Fruit fly (Drosophila melanogaster) whole organism, embryonic: ENCODE results near the gene CG33181.

Experiments used
- BtbVII ChIP-seq: fragments of 200-800 bp; sonication (Bioruptor generic); optimal IDR thresholded peaks from 3 replicates; lab custom pipeline; 2017; ENCODE audit warnings: missing biosample characterization, mild to moderate bottlenecking, missing genetic modification characterization
- CG10366 ChIP-seq: fragments of 200-800 bp; sonication (Bioruptor generic); IDR thresholded peaks from 2 replicates; pipeline ENCODE4 v1.3.6; 2022; ENCODE audit warnings: missing biosample characterization, missing genetic modification characterization
- CG12236 ChIP-seq: fragments of 200-800 bp; sonication (Bioruptor generic); optimal IDR thresholded peaks from 2 replicates; lab custom pipeline; 2016; ENCODE audit warnings: missing biosample characterization, missing genetic modification characterization
- CG1233 ChIP-seq: fragments of 200-800 bp; sonication (Bioruptor generic); optimal IDR thresholded peaks from 4 replicates; lab custom pipeline; 2018; ENCODE audit warnings: missing biosample characterization, mild to moderate bottlenecking, missing genetic modification characterization
- CG12769 ChIP-seq: fragments of 200-800 bp; sonication (Bioruptor generic); optimal IDR thresholded peaks from 2 replicates; lab custom pipeline; 2019; ENCODE audit warnings: missing biosample characterization, mild to moderate bottlenecking, missing genetic modification characterization, moderate library complexity
- CG14014 ChIP-seq: fragments of 200-800 bp; sonication (Bioruptor generic); IDR thresholded peaks from 2 replicates; pipeline ENCODE4 v1.3.6; 2022; ENCODE audit warnings: missing biosample characterization, missing genetic modification characterization
- CG14860 ChIP-seq: fragments of 200-800 bp; sonication (Bioruptor generic); IDR thresholded peaks from 3 replicates; pipeline ENCODE4 v1.3.6; 2022; ENCODE audit warnings: missing biosample characterization, missing genetic modification characterization; ENCODE audit not compliant: partially characterized antibody
- CG15696 ChIP-seq: fragments of 200-800 bp; sonication (Bioruptor generic); optimal IDR thresholded peaks from 2 replicates; lab custom pipeline; 2019; ENCODE audit warnings: missing biosample characterization, mild to moderate bottlenecking, missing genetic modification characterization, moderate library complexity
- CG17385 ChIP-seq: fragments of 200-800 bp; sonication (Bioruptor generic); optimal IDR thresholded peaks from 3 replicates; lab custom pipeline; 2018; ENCODE audit warnings: missing biosample characterization, mild to moderate bottlenecking, missing genetic modification characterization
- CG17829 ChIP-seq: fragments of 200-800 bp; optimal IDR thresholded peaks from 2 replicates; lab custom pipeline; 2019; ENCODE audit warnings: missing biosample characterization, mild to moderate bottlenecking, missing genetic modification characterization, moderate library complexity
- CG2889 ChIP-seq: fragments of 200-800 bp; sonication (Bioruptor generic); IDR thresholded peaks from 3 replicates; pipeline ENCODE4 v1.3.6; 2022; ENCODE audit warnings: missing biosample characterization, missing genetic modification characterization
- CG31224 ChIP-seq: fragments of 200-800 bp; sonication (Bioruptor generic); IDR thresholded peaks from 2 replicates; pipeline ENCODE4 v1.3.6; 2022; ENCODE audit warnings: missing biosample characterization, missing genetic modification characterization
- CG3847 ChIP-seq: fragments of 200-800 bp; sonication (Bioruptor generic); IDR thresholded peaks from 2 replicates; pipeline ENCODE4 v1.3.6; 2022; ENCODE audit warnings: missing biosample characterization, missing genetic modification characterization
- CG6813 ChIP-seq: fragments of 200-800 bp; sonication (Bioruptor generic); optimal IDR thresholded peaks from 2 replicates; lab custom pipeline; 2017; ENCODE audit warnings: missing biosample characterization, missing genetic modification characterization, mild to moderate bottlenecking, moderate library complexity, missing genetic modification reagents
- CG7357 ChIP-seq: fragments of 200-800 bp; sonication (Bioruptor generic); IDR thresholded peaks from 3 replicates; pipeline ENCODE4 v1.3.6; 2022; ENCODE audit warnings: missing biosample characterization, missing genetic modification characterization
- CHES-1-like ChIP-seq: fragments of 200-800 bp; sonication (Bioruptor generic); optimal IDR thresholded peaks from 2 replicates; lab custom pipeline; 2016; ENCODE audit warnings: missing biosample characterization, missing genetic modification characterization
- E2f2 ChIP-seq: fragments of 200-800 bp; sonication (Bioruptor generic); IDR thresholded peaks from 2 replicates; pipeline ENCODE4 v1.3.6; 2022; ENCODE audit warnings: missing biosample characterization, missing genetic modification characterization
- Fer1 ChIP-seq: fragments of 200-800 bp; sonication (Bioruptor generic); optimal IDR thresholded peaks from 2 replicates; lab custom pipeline; 2017; ENCODE audit warnings: missing biosample characterization, mild to moderate bottlenecking, missing genetic modification characterization
- Fer2 ChIP-seq: fragments of 200-800 bp; sonication (Bioruptor generic); optimal IDR thresholded peaks from 2 replicates; lab custom pipeline; 2018; ENCODE audit warnings: missing biosample characterization, mild to moderate bottlenecking, missing genetic modification characterization, moderate library complexity
- Hmr ChIP-seq: fragments of 200-800 bp; sonication (Bioruptor generic); optimal IDR thresholded peaks from 3 replicates; lab custom pipeline; 2017; ENCODE audit warnings: mild to moderate bottlenecking, missing biosample characterization, missing genetic modification reagents, missing genetic modification characterization
- Jarid2 ChIP-seq: fragments of 200-800 bp; sonication (Bioruptor generic); optimal IDR thresholded peaks from 3 replicates; lab custom pipeline; 2017; ENCODE audit warnings: mild to moderate bottlenecking, missing biosample characterization, missing genetic modification reagents, missing genetic modification characterization
- Med ChIP-seq: fragments of 200-800 bp; sonication (Bioruptor generic); peaks from one replicate; lab custom pipeline; 2016; ENCODE audit warnings: missing biosample characterization, missing genetic modification characterization, mild to moderate bottlenecking, inconsistent platforms, moderate library complexity
- Mrtf ChIP-seq: fragments of 200-800 bp; sonication (Bioruptor generic); IDR thresholded peaks from 3 replicates; pipeline ENCODE4 v1.3.6; 2022; ENCODE audit warnings: missing biosample characterization, missing genetic modification characterization
- Myb ChIP-seq: fragments of 200-800 bp; sonication (Bioruptor generic); optimal IDR thresholded peaks from 2 replicates; lab custom pipeline; 2016; ENCODE audit warnings: missing biosample characterization, missing genetic modification characterization
- Nf-YA ChIP-seq: fragments of 200-800 bp; sonication (Bioruptor generic); IDR thresholded peaks from 2 replicates; pipeline ENCODE4 v1.3.6; 2022; ENCODE audit warnings: missing biosample characterization, missing genetic modification characterization
- Poxn ChIP-seq: fragments of 200-800 bp; sonication (Bioruptor generic); IDR thresholded peaks from 2 replicates; pipeline ENCODE4 v1.3.6; 2022; ENCODE audit warnings: missing biosample characterization, missing genetic modification characterization
- Side ChIP-seq: fragments of 200-800 bp; sonication (Bioruptor generic); optimal IDR thresholded peaks from 2 replicates; lab custom pipeline; 2016; ENCODE audit warnings: missing biosample characterization, missing genetic modification characterization
- Usf ChIP-seq: fragments of 200-800 bp; sonication (Bioruptor generic); optimal IDR thresholded peaks from 2 replicates; lab custom pipeline; 2017; ENCODE audit warnings: missing genotype, missing biosample characterization, missing genetic modification characterization
- ac ChIP-seq: fragments of 200-800 bp; sonication (Bioruptor generic); optimal IDR thresholded peaks from 3 replicates; lab custom pipeline; 2017; ENCODE audit warnings: missing biosample characterization, mild to moderate bottlenecking, missing genetic modification characterization
- bsh ChIP-seq, 2 experiments: fragments of 200-800 bp; sonication (Bioruptor generic); optimal IDR thresholded peaks; 2 replicates each; lab custom pipeline; 2017 to 2018; ENCODE audit warnings: mild to moderate bottlenecking in 2 of 2, missing biosample characterization in 2 of 2, missing genetic modification characterization in 2 of 2, moderate library complexity in 1 of 2
- caup ChIP-seq: fragments of 200-800 bp; sonication (Bioruptor generic); optimal IDR thresholded peaks from 3 replicates; lab custom pipeline; 2017; ENCODE audit warnings: missing biosample characterization, mild to moderate bottlenecking, missing genetic modification characterization, moderate library complexity; ENCODE audit not compliant: severe bottlenecking
- ci ChIP-seq: fragments of 200-800 bp; sonication (Bioruptor generic); IDR thresholded peaks from 3 replicates; pipeline ENCODE4 v1.3.6; 2022; ENCODE audit warnings: missing biosample characterization, missing genetic modification characterization
- dan ChIP-seq: fragments of 200-800 bp; sonication (Bioruptor generic); IDR thresholded peaks from 2 replicates; pipeline ENCODE4 v1.3.6; 2022; ENCODE audit warnings: missing biosample characterization, missing genetic modification characterization
- dm ChIP-seq: fragments of 200-800 bp; sonication (Bioruptor generic); optimal IDR thresholded peaks from 3 replicates; lab custom pipeline; 2016; ENCODE audit warnings: missing biosample characterization, missing genetic modification characterization
- esg ChIP-seq: fragments of 200-800 bp; sonication (Bioruptor generic); conservative IDR thresholded peaks from 2 replicates; pipeline ENCODE4 v1.3.6; 2022; ENCODE audit warnings: missing biosample characterization, missing genetic modification characterization
- fd3F ChIP-seq: fragments of 200-800 bp; sonication (Bioruptor generic); optimal IDR thresholded peaks from 2 replicates; lab custom pipeline; 2018; ENCODE audit warnings: missing biosample characterization, mild to moderate bottlenecking, missing genetic modification characterization, moderate library complexity
- fd96Cb ChIP-seq: fragments of 200-800 bp; sonication (Bioruptor generic); optimal IDR thresholded peaks from 2 replicates; lab custom pipeline; 2018; ENCODE audit warnings: missing biosample characterization, mild to moderate bottlenecking, missing genetic modification characterization, moderate library complexity
- gro ChIP-seq: fragments of 200-800 bp; sonication (Bioruptor generic); optimal IDR thresholded peaks from 2 replicates; lab custom pipeline; 2016; ENCODE audit warnings: missing biosample characterization, missing genetic modification characterization
- her ChIP-seq: fragments of 200-800 bp; sonication (Bioruptor generic); optimal IDR thresholded peaks from 2 replicates; lab custom pipeline; 2016; ENCODE audit warnings: missing biosample characterization, missing genetic modification characterization
- jing ChIP-seq: fragments of 200-800 bp; sonication (Bioruptor generic); optimal IDR thresholded peaks from 2 replicates; lab custom pipeline; 2018; ENCODE audit warnings: missing biosample characterization, mild to moderate bottlenecking, missing genetic modification characterization
- kay ChIP-seq: fragments of 200-800 bp; sonication (Bioruptor generic); optimal IDR thresholded peaks from 2 replicates; lab custom pipeline; 2016; ENCODE audit warnings: missing biosample characterization, missing genetic modification characterization
- lov ChIP-seq, 2 experiments: fragments of 200-800 bp in 1 of 2; fragments of >200 bp in 1 of 2; sonication (Bioruptor generic) in 1 of 2; IDR thresholded peaks in 1 of 2; optimal IDR thresholded peaks in 1 of 2; 2 replicates in 1 of 2; 3 replicates in 1 of 2; pipeline versions ENCODE4 v1.3.6 to Lab custom; 2017 to 2022; ENCODE audit warnings: missing biosample characterization in 1 of 2, missing genetic modification characterization in 1 of 2
- nmo ChIP-seq: fragments of 200-800 bp; sonication (Bioruptor generic); optimal IDR thresholded peaks from 2 replicates; lab custom pipeline; 2018; ENCODE audit warnings: missing biosample characterization, mild to moderate bottlenecking, missing genetic modification characterization, moderate library complexity
- oc ChIP-seq: fragments of 200-800 bp; sonication (Bioruptor generic); optimal IDR thresholded peaks from 2 replicates; lab custom pipeline; 2018; ENCODE audit warnings: missing biosample characterization, mild to moderate bottlenecking, missing genetic modification characterization, moderate library complexity
- sd ChIP-seq: fragments of 200-800 bp; sonication (Bioruptor generic); optimal IDR thresholded peaks from 3 replicates; lab custom pipeline; 2018; ENCODE audit warnings: missing biosample characterization, mild to moderate bottlenecking, missing genetic modification characterization, moderate library complexity
- sens ChIP-seq: fragments of 200-800 bp; sonication (Bioruptor generic); peaks from one replicate; lab custom pipeline; 2016; ENCODE audit warnings: missing biosample characterization, missing genetic modification characterization
- sob ChIP-seq: fragments of 200-800 bp; sonication (Bioruptor generic); IDR thresholded peaks from 2 replicates; pipeline ENCODE4 v1.3.6; 2022; ENCODE audit warnings: missing biosample characterization, missing genetic modification characterization
- sqz ChIP-seq: fragments of 200-800 bp; sonication (Bioruptor generic); optimal IDR thresholded peaks from 3 replicates; lab custom pipeline; 2018; ENCODE audit warnings: missing biosample characterization, mild to moderate bottlenecking, missing genetic modification characterization
- vvl ChIP-seq: fragments of 200-800 bp; sonication (Bioruptor generic); IDR thresholded peaks from 2 replicates; pipeline ENCODE4 v1.3.6; 2022; ENCODE audit warnings: missing biosample characterization, missing genetic modification characterization
- zen2 ChIP-seq: fragments of 200-800 bp; sonication (Bioruptor generic); IDR thresholded peaks from 3 replicates; pipeline ENCODE4 v1.3.6; 2022; ENCODE audit warnings: missing biosample characterization, missing genetic modification characterization; ENCODE audit not compliant: partially characterized antibody

Gene CG33181

dm6 chrX:8493473-8493872 lies 4.3 kb downstream of the CG33181 start (continued):
- TF ChIP-seq esg (0 out of 2 replicates have a peak, but pooled peaks have one; percentile 23), sens (GFP tag; lab: Kevin White, UChicago) (peak; percentile 65), CHES-1-like (GFP tag; lab: Kevin White, UChicago) (peak; percentile 20), Side (GFP tag; lab: Kevin White, UChicago) (no peak), CG6813 (GFP tag; lab: Kevin White, UChicago) (no peak), Fer2 (tag; lab: Kevin White, UChicago) (no peak), CG14860 (GFP tag; lab: Robert Waterston, UW) (no peak), bsh (GFP tag; optimal IDR thresholded peaks at IDR 0.05; lab: Kevin White, UChicago) (peak in 1 of 2 experiments; percentile 22), ac (GFP tag; lab: Kevin White, UChicago) (no peak), CG15696 (tag; lab: Kevin White, UChicago) (no peak), CG31224 (GFP tag; lab: Robert Waterston, UW) (peak; percentile 46; the same call in 1 of the 2 replicates), kay (GFP tag; lab: Kevin White, UChicago) (no peak), CG14014 (GFP tag; lab: Robert Waterston, UW) (peak; percentile 47; the same call in 1 of the 2 replicates), Nf-YA (GFP tag; lab: Robert Waterston, UW) (0 out of 2 replicates have a peak, but pooled peaks have one; percentile 25), Jarid2 (GFP tag; lab: Kevin White, UChicago) (no peak), CG2889 (GFP tag; lab: Robert Waterston, UW) (no peak), CG12236 (GFP tag; lab: Kevin White, UChicago) (no peak), Med (GFP tag; lab: Kevin White, UChicago) (peak; percentile 96), CG17385 (GFP tag; lab: Kevin White, UChicago) (no peak), jing (no peak), BtbVII (GFP tag; lab: Kevin White, UChicago) (peak; percentile 8), vvl (peak; percentile 39; the same call in 1 of the 2 replicates), ci (peak; percentile 26; the same call in 1 of the 3 replicates), CG10366 (GFP tag; lab: Robert Waterston, UW) (peak; percentile 48), zen2 (GFP tag; lab: Robert Waterston, UW) (no peak), sd (tag; lab: Kevin White, UChicago) (no peak), dan (GFP tag; lab: Robert Waterston, UW) (no peak), Mrtf (GFP tag; lab: Robert Waterston, UW) (0 out of 3 replicates have a peak, but pooled peaks have one; percentile 43), CG17829 (tag; lab: Kevin White, UChicago) (no peak), CG12769 (tag; lab: Kevin White, UChicago) (peak; percentile 77), CG7357 (GFP tag; lab: Robert Waterston, UW) (0 out of 3 replicates have a peak, but pooled peaks have one; percentile 38), fd3F (GFP tag; lab: Kevin White, UChicago) (peak; percentile 31), nmo (peak; percentile 61), sob (GFP tag; lab: Robert Waterston, UW) (peak; percentile 50; the same call in 1 of the 2 replicates), fd96Cb (peak; percentile 24), sqz (GFP tag; lab: Kevin White, UChicago) (no peak), E2f2 (GFP tag; lab: Robert Waterston, UW) (peak; percentile 13; the same call in 1 of the 2 replicates), lov (optimal IDR thresholded peaks at IDR 0.05; lab: Kevin White, UChicago) (no peak), lov (GFP tag; IDR thresholded peaks at IDR 0.05; lab: Robert Waterston, UW) (no peak), her (GFP tag; lab: Kevin White, UChicago) (peak; percentile 41), caup (GFP tag; lab: Kevin White, UChicago) (peak; percentile 43), Myb (peak; percentile 7), dm (no peak), Fer1 (GFP tag; lab: Kevin White, UChicago) (peak; percentile 36), CG3847 (GFP tag; lab: Robert Waterston, UW) (peak; percentile 34; the same call in 1 of the 2 replicates), Usf (GFP tag; lab: Kevin White, UChicago) (no peak), Poxn (no peak), Hmr (GFP tag; lab: Kevin White, UChicago) (peak; percentile 57), CG1233 (GFP tag; lab: Kevin White, UChicago) (peak; percentile 2), gro (GFP tag; lab: Kevin White, UChicago) (peak; percentile 44), oc (peak; percentile 0)
